Worm (Caenorhabditis elegans): Measurements from ENCODE around the gene fbxb-52.
"Not testable (repeated sequence)": the region's sequence is repeated elsewhere in the genome, so short reads cannot be mapped to it uniquely, and the experiment has no call there.

- TF ChIP-seq ceh-82 (tag; optimal IDR thresholded peaks at IDR 0.05); lin-13 (GFP tag; optimal IDR thresholded peaks at IDR 0.05); ces-1 (GFP tag; optimal IDR thresholded peaks at IDR 0.05); aly-2 (tag; optimal IDR thresholded peaks at IDR 0.05); elt-3 (tag; optimal IDR thresholded peaks at IDR 0.05); unc-130 (tag; optimal IDR thresholded peaks at IDR 0.05); lir-3 (tag; optimal IDR thresholded peaks at IDR 0.05; ENCODE audit: poor library complexity); nhr-20 (tag; optimal IDR thresholded peaks at IDR 0.05); unc-62 (GFP tag; optimal IDR thresholded peaks at IDR 0.05); dpl-1 (GFP tag; optimal IDR thresholded peaks at IDR 0.05); sup-37 (GFP tag; optimal IDR thresholded peaks at IDR 0.05); lin-15B (tag; optimal IDR thresholded peaks at IDR 0.05); nhr-71 (tag; optimal IDR thresholded peaks at IDR 0.05): not testable (repeated sequence)
Observed at ce11 chrII:1556217-1556616, 5.8 kb upstream of the fbxb-52 start, which contains the start of the genes fbxb-54 and fbxb-50.

Measured in whole organism, L1 larva.